Fruit fly (Drosophila melanogaster) whole organism, prepupa: ENCODE data around the gene Sarm.

Experiments used
- Blimp-1 ChIP-seq: fragments of 200-800 bp; sonication (Bioruptor generic); optimal IDR thresholded peaks from 3 replicates; lab custom pipeline; 2017; ENCODE audit warnings: missing biosample characterization, missing genetic modification characterization, mild to moderate bottlenecking, moderate library complexity, missing genetic modification reagents
- CG10631 ChIP-seq: fragments of 200-800 bp; sonication (Bioruptor generic); optimal IDR thresholded peaks from 2 replicates; lab custom pipeline; 2016; ENCODE audit warnings: missing biosample characterization, missing genetic modification characterization
- CG10669 ChIP-seq: fragments of 200-800 bp; sonication (Bioruptor generic); optimal IDR thresholded peaks from 3 replicates; lab custom pipeline; 2018; ENCODE audit warnings: missing biosample characterization, mild to moderate bottlenecking, missing genetic modification characterization, moderate library complexity
- CG11294 ChIP-seq: fragments of 200-800 bp; sonication (Bioruptor generic); IDR thresholded peaks from 2 replicates; pipeline ENCODE4 v1.3.6; 2022; ENCODE audit warnings: missing biosample characterization, missing genetic modification characterization
- CG11762 ChIP-seq: fragments of 200-800 bp; sonication (Bioruptor generic); optimal IDR thresholded peaks from 3 replicates; lab custom pipeline; 2016; ENCODE audit warnings: missing biosample characterization, missing genetic modification characterization; ENCODE audit not compliant: insufficient read depth
- CG11902 ChIP-seq: fragments of 200-800 bp; sonication (Bioruptor generic); optimal IDR thresholded peaks from 3 replicates; lab custom pipeline; 2016; ENCODE audit warnings: missing biosample characterization, missing genetic modification characterization
- CG15336 ChIP-seq: fragments of 200-800 bp; sonication (Bioruptor generic); IDR thresholded peaks from 2 replicates; pipeline ENCODE4 v1.3.6; 2022; ENCODE audit warnings: missing biosample characterization, missing genetic modification characterization
- CG1621 ChIP-seq: fragments of 200-800 bp; sonication (Bioruptor generic); optimal IDR thresholded peaks from 3 replicates; lab custom pipeline; 2018; ENCODE audit warnings: missing biosample characterization, mild to moderate bottlenecking, missing genetic modification characterization
- CG16779 ChIP-seq: fragments of 200-800 bp; sonication (Bioruptor generic); optimal IDR thresholded peaks from 3 replicates; lab custom pipeline; 2017; ENCODE audit warnings: missing biosample characterization, mild to moderate bottlenecking, missing genetic modification characterization
- CG32006 ChIP-seq: fragments of 200-800 bp; sonication (Bioruptor generic); optimal IDR thresholded peaks from 3 replicates; lab custom pipeline; 2017; ENCODE audit warnings: missing biosample characterization, mild to moderate bottlenecking, missing genetic modification characterization
- CG3919 ChIP-seq: fragments of 200-800 bp; sonication (Bioruptor generic); optimal IDR thresholded peaks from 3 replicates; lab custom pipeline; 2016; ENCODE audit warnings: missing biosample characterization, missing genetic modification characterization
- CG6276 ChIP-seq: fragments of 200-800 bp; sonication (Bioruptor generic); optimal IDR thresholded peaks from 2 replicates; lab custom pipeline; 2017; ENCODE audit warnings: missing biosample characterization, mild to moderate bottlenecking, missing genetic modification characterization
- CG6808 ChIP-seq: fragments of 200-800 bp; sonication (Bioruptor generic); optimal IDR thresholded peaks from 3 replicates; lab custom pipeline; 2017; ENCODE audit warnings: missing biosample characterization, missing genetic modification characterization, mild to moderate bottlenecking, moderate library complexity, missing genetic modification reagents
- CG6854 ChIP-seq: fragments of 200-800 bp; sonication (Bioruptor generic); optimal IDR thresholded peaks from 2 replicates; lab custom pipeline; 2017; ENCODE audit warnings: missing biosample characterization, mild to moderate bottlenecking, missing genetic modification characterization
- CG7368 ChIP-seq: fragments of 200-800 bp; sonication (Bioruptor generic); optimal IDR thresholded peaks from 3 replicates; lab custom pipeline; 2016; ENCODE audit warnings: missing biosample characterization, missing genetic modification characterization
- CG8119 ChIP-seq: fragments of 200-800 bp; sonication (Bioruptor generic); IDR thresholded peaks from 3 replicates; pipeline ENCODE4 v1.3.6; 2022; ENCODE audit warnings: missing biosample characterization, missing genetic modification characterization
- CG8319 ChIP-seq: fragments of 200-800 bp; sonication (Bioruptor generic); optimal IDR thresholded peaks from 3 replicates; lab custom pipeline; 2016; ENCODE audit warnings: missing biosample characterization, missing genetic modification characterization
- Eip75B ChIP-seq: fragments of 200-800 bp; sonication (Bioruptor generic); optimal IDR thresholded peaks from 3 replicates; lab custom pipeline; 2016; ENCODE audit warnings: missing biosample characterization, missing genetic modification characterization
- Eip78C ChIP-seq: fragments of 200-800 bp; sonication (Bioruptor generic); peaks from one replicate; lab custom pipeline; 2016; ENCODE audit warnings: missing biosample characterization, missing genetic modification characterization
- Ets21C ChIP-seq: fragments of 200-800 bp; sonication (Bioruptor generic); optimal IDR thresholded peaks from 3 replicates; lab custom pipeline; 2016; ENCODE audit warnings: missing biosample characterization, missing genetic modification characterization
- Ets96B ChIP-seq: fragments of 200-800 bp; optimal IDR thresholded peaks from 2 replicates; lab custom pipeline; 2019; ENCODE audit warnings: missing biosample characterization, mild to moderate bottlenecking, missing genetic modification characterization, moderate library complexity
- Hr38 ChIP-seq: sonication (Bioruptor generic); optimal IDR thresholded peaks from 2 replicates; lab custom pipeline; 2016; ENCODE audit warnings: missing biosample characterization, missing genetic modification characterization
- Hr39 ChIP-seq: fragments of 200-800 bp; sonication (Bioruptor generic); optimal IDR thresholded peaks from 2 replicates; lab custom pipeline; 2016; ENCODE audit warnings: missing biosample characterization, missing genetic modification characterization
- Hr4 ChIP-seq: fragments of 200-800 bp; sonication (Bioruptor generic); optimal IDR thresholded peaks from 3 replicates; lab custom pipeline; 2016; ENCODE audit warnings: missing biosample characterization, missing genetic modification characterization
- Lpt ChIP-seq: fragments of 200-800 bp; sonication (Bioruptor generic); optimal IDR thresholded peaks from 3 replicates; lab custom pipeline; 2016; ENCODE audit warnings: missing biosample characterization, missing genetic modification characterization
- Met ChIP-seq: fragments of 200-800 bp; sonication (Bioruptor generic); optimal IDR thresholded peaks from 3 replicates; lab custom pipeline; 2016; ENCODE audit warnings: missing biosample characterization, missing genetic modification characterization
- OdsH ChIP-seq: fragments of 200-800 bp; sonication (Bioruptor generic); optimal IDR thresholded peaks from 3 replicates; lab custom pipeline; 2016; ENCODE audit warnings: missing biosample characterization, missing genetic modification characterization
- Smox ChIP-seq: fragments of 200-800 bp; sonication (Bioruptor generic); optimal IDR thresholded peaks from 3 replicates; lab custom pipeline; 2016; ENCODE audit warnings: missing biosample characterization, missing genetic modification characterization
- Sox102F ChIP-seq: fragments of 200-800 bp; sonication (Bioruptor generic); optimal IDR thresholded peaks from 2 replicates; lab custom pipeline; 2016; ENCODE audit warnings: missing biosample characterization, mild to moderate bottlenecking, missing genetic modification characterization
- Sox14 ChIP-seq: fragments of 200-800 bp; sonication (Bioruptor generic); optimal IDR thresholded peaks from 3 replicates; lab custom pipeline; 2016; ENCODE audit warnings: missing biosample characterization, missing genetic modification characterization
- Sox15 ChIP-seq: fragments of 200-800 bp; sonication (Bioruptor generic); optimal IDR thresholded peaks from 3 replicates; lab custom pipeline; 2016; ENCODE audit warnings: missing biosample characterization, missing genetic modification characterization
- achi ChIP-seq: fragments of 200-800 bp; sonication (Bioruptor generic); optimal IDR thresholded peaks from 3 replicates; lab custom pipeline; 2016; ENCODE audit warnings: missing biosample characterization, missing genetic modification characterization
- dac ChIP-seq: fragments of 200-800 bp; sonication (Bioruptor generic); optimal IDR thresholded peaks from 2 replicates; lab custom pipeline; 2017; ENCODE audit warnings: missing biosample characterization, mild to moderate bottlenecking, missing genetic modification characterization
- dsx ChIP-seq: fragments of 200-800 bp; optimal IDR thresholded peaks from 3 replicates; lab custom pipeline; 2019; ENCODE audit warnings: missing biosample characterization, mild to moderate bottlenecking, missing genetic modification characterization, moderate library complexity; ENCODE audit not compliant: poor library complexity, severe bottlenecking
- eg ChIP-seq: fragments of 200-800 bp; sonication (Bioruptor generic); IDR thresholded peaks from 3 replicates; pipeline ENCODE4 v1.3.6; 2022; ENCODE audit warnings: missing biosample characterization, missing genetic modification characterization
- esn ChIP-seq: fragments of 200-800 bp; sonication (Bioruptor generic); optimal IDR thresholded peaks from 2 replicates; lab custom pipeline; 2016; ENCODE audit warnings: missing biosample characterization, mild to moderate bottlenecking, missing genetic modification characterization, moderate library complexity
- fd85E ChIP-seq: fragments of 200-800 bp; sonication (Bioruptor generic); optimal IDR thresholded peaks from 3 replicates; lab custom pipeline; 2016; ENCODE audit warnings: missing biosample characterization, missing genetic modification characterization
- fkh ChIP-seq: fragments of 200-800 bp; sonication (Bioruptor generic); optimal IDR thresholded peaks from 3 replicates; lab custom pipeline; 2017; ENCODE audit warnings: missing biosample characterization, mild to moderate bottlenecking, missing genetic modification characterization, moderate library complexity
- lz ChIP-seq: fragments of 200-800 bp; sonication (Bioruptor generic); optimal IDR thresholded peaks from 3 replicates; lab custom pipeline; 2016; ENCODE audit warnings: missing biosample characterization, missing genetic modification characterization
- pdm3 ChIP-seq: fragments of 200-800 bp; sonication (Bioruptor generic); optimal IDR thresholded peaks from 3 replicates; lab custom pipeline; 2016; ENCODE audit warnings: missing biosample characterization, missing genetic modification characterization
- salr ChIP-seq, 2 experiments: fragments of 200-800 bp; sonication (Bioruptor generic); optimal IDR thresholded peaks; 3 replicates each; lab custom pipeline; 2016 to 2018; ENCODE audit warnings: missing biosample characterization in 2 of 2, missing genetic modification characterization in 2 of 2, mild to moderate bottlenecking in 1 of 2
- spab ChIP-seq: fragments of 200-800 bp; sonication (Bioruptor generic); optimal IDR thresholded peaks from 2 replicates; lab custom pipeline; 2017; ENCODE audit warnings: missing biosample characterization, mild to moderate bottlenecking, missing genetic modification characterization, missing genetic modification reagents
- ss ChIP-seq, 2 experiments: fragments of 200-800 bp; sonication (Bioruptor generic); optimal IDR thresholded peaks; 2 replicates in 1 of 2; 3 replicates in 1 of 2; lab custom pipeline; 2017 to 2018; ENCODE audit warnings: mild to moderate bottlenecking in 2 of 2, missing biosample characterization in 2 of 2, missing genetic modification characterization in 2 of 2, moderate library complexity in 1 of 2
- svp ChIP-seq: fragments of 200-800 bp; sonication (Bioruptor generic); peaks from one replicate; lab custom pipeline; 2016; ENCODE audit warnings: missing biosample characterization, missing genetic modification characterization
- topi ChIP-seq: fragments of 200-800 bp; sonication (Bioruptor generic); optimal IDR thresholded peaks from 3 replicates; lab custom pipeline; 2016; ENCODE audit warnings: missing biosample characterization, missing genetic modification characterization

Sarm gene

dm6 chr3L:8037693-8038092 is 26.0 kb upstream of the Sarm start:
- no peak for TF ChIP-seq Sox14 (GFP tag; lab: Kevin White, UChicago)
- TF ChIP-seq fkh (GFP tag; lab: Kevin White, UChicago): no peak
- TF ChIP-seq dac (GFP tag; lab: Kevin White, UChicago): no peak
- no peak for TF ChIP-seq CG1621 (tag; lab: Kevin White, UChicago)
- no peak for TF ChIP-seq Hr38 (GFP tag; lab: Kevin White, UChicago)
- TF ChIP-seq Blimp-1 (GFP tag; lab: Kevin White, UChicago): no peak
- TF ChIP-seq Eip78C: no peak
- TF ChIP-seq CG16779: no peak
- no peak for TF ChIP-seq Ets96B (tag; lab: Kevin White, UChicago)
- no peak for TF ChIP-seq fd85E (GFP tag; lab: Kevin White, UChicago)
- TF ChIP-seq Eip75B: no peak
- TF ChIP-seq ss (GFP tag; optimal IDR thresholded peaks at IDR 0.05; lab: Kevin White, UChicago): peak; percentile 25 to 68
- peak; percentile 5 for TF ChIP-seq CG6808 (GFP tag; lab: Kevin White, UChicago)
- TF ChIP-seq, all 60 proteins: peak for 2

- TF ChIP-seq Hr39 (GFP tag; lab: Kevin White, UChicago) (no peak), topi (GFP tag; lab: Kevin White, UChicago) (no peak), Sox102F (GFP tag; lab: Kevin White, UChicago) (no peak), CG15336 (GFP tag; lab: Robert Waterston, UW) (no peak), lz (GFP tag; lab: Kevin White, UChicago) (no peak), CG6854 (GFP tag; lab: Kevin White, UChicago) (no peak), Lpt (no peak)
These were observed 24.6 kb upstream of the Sarm start for dm6 chr3L:8039119-8039518.

- TF ChIP-seq spab (GFP tag; lab: Kevin White, UChicago): peak; percentile 13
- peak; percentile 52 for TF ChIP-seq Lpt
- TF ChIP-seq CG3919 (GFP tag; lab: Kevin White, UChicago): peak; percentile 57
- no peak for TF ChIP-seq CG8319 (GFP tag; lab: Kevin White, UChicago)
- TF ChIP-seq achi (GFP tag; lab: Kevin White, UChicago): peak; percentile 30
- peak; percentile 9 for TF ChIP-seq CG10669 (GFP tag; lab: Kevin White, UChicago)
- peak; percentile 19 for TF ChIP-seq Sox14 (GFP tag; lab: Kevin White, UChicago)
- TF ChIP-seq CG6854 (GFP tag; lab: Kevin White, UChicago): no peak
- peak; percentile 60 for TF ChIP-seq Hr4 (GFP tag; lab: Kevin White, UChicago)
- TF ChIP-seq CG10631 (GFP tag; lab: Kevin White, UChicago): no peak
- TF ChIP-seq CG11294: peak; percentile 16; the same call in 1 of the 2 replicates
- peak; percentile 57; the same call in 2 of the 3 replicates for TF ChIP-seq eg (GFP tag; lab: Robert Waterston, UW)
- TF ChIP-seq fd85E (GFP tag; lab: Kevin White, UChicago): no peak
- TF ChIP-seq dsx (GFP tag; lab: Kevin White, UChicago): peak; percentile 48
- TF ChIP-seq CG32006 (GFP tag; lab: Kevin White, UChicago): peak; percentile 59
- TF ChIP-seq Sox15 (GFP tag; lab: Kevin White, UChicago): no peak
- TF ChIP-seq fkh (GFP tag; lab: Kevin White, UChicago): no peak
- peak; percentile 17 for TF ChIP-seq Met (GFP tag; lab: Kevin White, UChicago)
- peak; percentile 6 for TF ChIP-seq CG11762
- TF ChIP-seq Ets21C (GFP tag; lab: Kevin White, UChicago): no peak
- peak; percentile 70; the same call in 2 of the 3 replicates for TF ChIP-seq CG8119 (GFP tag; lab: Robert Waterston, UW)
- peak; percentile 2 for TF ChIP-seq esn (GFP tag; lab: Kevin White, UChicago)
- no peak for TF ChIP-seq CG6808 (GFP tag; lab: Kevin White, UChicago)
- TF ChIP-seq CG6276 (GFP tag; lab: Kevin White, UChicago): peak; percentile 34
- peak; percentile 70 for TF ChIP-seq CG15336 (GFP tag; lab: Robert Waterston, UW)
- peak; percentile 15 for TF ChIP-seq Smox (GFP tag; lab: Kevin White, UChicago)
- TF ChIP-seq OdsH: peak; percentile 22
- TF ChIP-seq Hr39 (GFP tag; lab: Kevin White, UChicago): no peak
- TF ChIP-seq Eip78C: peak; percentile 77
- peak; percentile 25 for TF ChIP-seq Ets96B (tag; lab: Kevin White, UChicago)
- no peak for TF ChIP-seq CG11902 (GFP tag; lab: Kevin White, UChicago)
- peak; percentile 14 for TF ChIP-seq pdm3
- TF ChIP-seq CG7368 (GFP tag; lab: Kevin White, UChicago): no peak
- TF ChIP-seq svp (GFP tag; lab: Kevin White, UChicago): peak; percentile 48
- no peak for TF ChIP-seq salr (GFP tag; optimal IDR thresholded peaks at IDR 0.05; lab: Kevin White, UChicago)
- no peak for TF ChIP-seq lz (GFP tag; lab: Kevin White, UChicago)
These were observed 22.1 kb upstream of the Sarm start for dm6 chr3L:8041461-8042110.
